Fruit fly (Drosophila melanogaster): ENCODE results near the gene CG33322.

The CG33322 gene

dm6 chr2L:20787271-20787791 is 28.7 kb downstream of the CG33322 start, which contains the start of gene Pomp (continued):
- no peak for TF ChIP-seq tll (GFP tag; optimal IDR thresholded peaks at IDR 0.05)
- TF ChIP-seq CG34376 (GFP tag; optimal IDR thresholded peaks at IDR 0.05) = peak; percentile 29
- TF ChIP-seq Fer1 (GFP tag; optimal IDR thresholded peaks at IDR 0.05) = peak; percentile 86
- TF ChIP-seq usp (GFP tag; optimal IDR thresholded peaks at IDR 0.05) = no peak
- TF ChIP-seq CG4282 (GFP tag; optimal IDR thresholded peaks at IDR 0.05) = no peak
- TF ChIP-seq h (optimal IDR thresholded peaks at IDR 0.05) = no peak
- peak; percentile 85 for TF ChIP-seq CG10654 (GFP tag; optimal IDR thresholded peaks at IDR 0.05)
- no peak for TF ChIP-seq pros (GFP tag; optimal IDR thresholded peaks at IDR 0.05)
- no peak for TF ChIP-seq CG31388 (GFP tag; optimal IDR thresholded peaks at IDR 0.05)
- peak; percentile 27 for TF ChIP-seq Usf (GFP tag; optimal IDR thresholded peaks at IDR 0.05)
- peak; percentile 88 for TF ChIP-seq bcd (GFP tag; optimal IDR thresholded peaks at IDR 0.05)
- peak; percentile 86 for TF ChIP-seq zen (tag; optimal IDR thresholded peaks at IDR 0.05)
- peak; percentile 47; the same call in 1 of the 2 replicates for TF ChIP-seq sna (GFP tag; IDR thresholded peaks at IDR 0.05; ENCODE audit: partially characterized antibody)
- peak; percentile 41 for TF ChIP-seq ab (GFP tag; optimal IDR thresholded peaks at IDR 0.05)
- peak; percentile 76 for TF ChIP-seq oc (tag; optimal IDR thresholded peaks at IDR 0.05)
- no peak for TF ChIP-seq CG12299 (tag; optimal IDR thresholded peaks at IDR 0.05)
- peak; percentile 90 for TF ChIP-seq HmgZ (tag; optimal IDR thresholded peaks at IDR 0.05)
- TF ChIP-seq Max (GFP tag; optimal IDR thresholded peaks at IDR 0.05) = peak; percentile 83
- peak; percentile 60 for TF ChIP-seq wor (GFP tag; IDR thresholded peaks at IDR 0.05)
- TF ChIP-seq Sox102F (GFP tag; optimal IDR thresholded peaks at IDR 0.05) = peak; percentile 84
- peak; percentile 79 for TF ChIP-seq caup (GFP tag; optimal IDR thresholded peaks at IDR 0.05; ENCODE audit: severe bottlenecking)
- peak; percentile 70 for TF ChIP-seq CG16815 (GFP tag; optimal IDR thresholded peaks at IDR 0.05)
- TF ChIP-seq tio (GFP tag; optimal IDR thresholded peaks at IDR 0.05) = peak; percentile 75
- peak; percentile 27; the same call in 1 of the 3 replicates for TF ChIP-seq CG7963 (GFP tag; IDR thresholded peaks at IDR 0.05; ENCODE audit: partially characterized antibody)
- TF ChIP-seq CG11398 (GFP tag; optimal IDR thresholded peaks at IDR 0.05) = no peak
- TF ChIP-seq otp (GFP tag; IDR thresholded peaks at IDR 0.05) = peak; percentile 86
- TF ChIP-seq Stat92E (GFP tag; optimal IDR thresholded peaks at IDR 0.05) = peak in 1 of 3 experiments; percentile 47
- TF ChIP-seq CG12744 (GFP tag; optimal IDR thresholded peaks at IDR 0.05) = no peak
- no peak for TF ChIP-seq z (GFP tag; IDR thresholded peaks at IDR 0.05)
- peak; percentile 37; the same call in 1 of the 2 replicates for TF ChIP-seq Dip2 (GFP tag; IDR thresholded peaks at IDR 0.05)
- TF ChIP-seq CG16863 (GFP tag; optimal IDR thresholded peaks at IDR 0.05) = peak; percentile 97
- TF ChIP-seq CG11456 (GFP tag; IDR thresholded peaks at IDR 0.05) = peak; percentile 90
- 0 out of 2 replicates have a peak, but pooled peaks have one; percentile 35 for TF ChIP-seq nerfin-2 (GFP tag; IDR thresholded peaks at IDR 0.05; ENCODE audit: partially characterized antibody)
- peak; percentile 57 for TF ChIP-seq ftz-f1 (GFP tag; optimal IDR thresholded peaks at IDR 0.05)
- peak; percentile 52 for TF ChIP-seq CG8944 (GFP tag; optimal IDR thresholded peaks at IDR 0.05)

- TF ChIP-seq pan (optimal IDR thresholded peaks at IDR 0.05) (no peak), pan (GFP tag; optimal IDR thresholded peaks at IDR 0.05 in 1 of 2, IDR thresholded peaks at IDR 0.05 in 1 of 2) (no peak), ase (GFP tag; IDR thresholded peaks at IDR 0.05) (no peak), D19B (GFP tag; optimal IDR thresholded peaks at IDR 0.05) (no peak), cad (GFP tag; optimal IDR thresholded peaks at IDR 0.05) (peak; percentile 95)
Observed at dm6 chr2L:20785333-20785732, 30.7 kb downstream of the CG33322 start.

Data from whole organism, embryonic.